Worm (Caenorhabditis elegans) whole organism, midembryonic: ENCODE data around the gene nlp-20.

Experiments
- T22C8.4 ChIP-seq: fragments of 200-800 bp; sonication (Bioruptor generic); IDR thresholded peaks from 2 replicates; pipeline ENCODE4 v1.3.6; 2022; ENCODE audit warnings: missing genetic modification characterization, missing compliant biosample characterization
- cog-1 ChIP-seq: sonication (generic microtip); optimal IDR thresholded peaks from 2 replicates; lab custom pipeline; 2016; ENCODE audit warnings: missing genetic modification characterization, missing compliant biosample characterization
- flt-1 ChIP-seq: fragments of 200-800 bp; sonication (Bioruptor generic); IDR thresholded peaks from 2 replicates; pipeline ENCODE4 v1.3.6; 2022; ENCODE audit warnings: missing genetic modification characterization, missing compliant biosample characterization
- med-1 ChIP-seq: sonication (generic microtip); optimal IDR thresholded peaks from 2 replicates; lab custom pipeline; 2017; ENCODE audit warnings: missing genetic modification characterization, mild to moderate bottlenecking, missing compliant biosample characterization, antibody characterized with exemption, missing genetic modification reagents; ENCODE audit not compliant: insufficient read depth
- ref-1 ChIP-seq: fragments of 200-800 bp; sonication (Bioruptor generic); conservative IDR thresholded peaks from 2 replicates; pipeline ENCODE4 v1.3.6; 2022; ENCODE audit warnings: missing genetic modification reagents, missing genetic modification characterization, missing compliant biosample characterization
- tab-1 ChIP-seq: fragments of 200-800 bp; sonication (Bioruptor generic); IDR thresholded peaks from 2 replicates; pipeline ENCODE4 v1.3.6; 2022; ENCODE audit warnings: missing genetic modification characterization, missing compliant biosample characterization

ce11 chrIV:7628942-7629341 lies 13.9 kb downstream of the nlp-20 start, which contains the start of gene F45E4.5:
- TF ChIP-seq cog-1 (no peak), flt-1 (GFP tag; lab: Robert Waterston, UW) (no peak), ref-1 (GFP tag; lab: Robert Waterston, UW) (no peak), tab-1 (no peak), med-1 (no peak), T22C8.4 (no peak)
